Worm (Caenorhabditis elegans) whole organism, L1 larva: ENCODE measurements around the gene egl-21.

Experiments
- lin-15B ChIP-seq: fragments of 150-350 bp; sonication (generic microtip); optimal IDR thresholded peaks from 3 replicates; lab custom pipeline; 2014; ENCODE audit warnings: missing biosample characterization, missing genetic modification characterization
- unc-130 ChIP-seq: fragments of 150-350 bp; optimal IDR thresholded peaks from 2 replicates; lab custom pipeline; 2017; ENCODE audit warnings: missing biosample characterization, missing genetic modification characterization, inconsistent platforms
- unc-62 ChIP-seq: fragments of 150-350 bp; optimal IDR thresholded peaks from 2 replicates; lab custom pipeline; 2014; ENCODE audit warnings: missing biosample characterization, missing genetic modification reagents, missing genetic modification characterization
- zag-1 ChIP-seq: fragments of 150-350 bp; optimal IDR thresholded peaks from 2 replicates; lab custom pipeline; 2014; ENCODE audit warnings: missing biosample characterization, missing genetic modification characterization

DNA sequence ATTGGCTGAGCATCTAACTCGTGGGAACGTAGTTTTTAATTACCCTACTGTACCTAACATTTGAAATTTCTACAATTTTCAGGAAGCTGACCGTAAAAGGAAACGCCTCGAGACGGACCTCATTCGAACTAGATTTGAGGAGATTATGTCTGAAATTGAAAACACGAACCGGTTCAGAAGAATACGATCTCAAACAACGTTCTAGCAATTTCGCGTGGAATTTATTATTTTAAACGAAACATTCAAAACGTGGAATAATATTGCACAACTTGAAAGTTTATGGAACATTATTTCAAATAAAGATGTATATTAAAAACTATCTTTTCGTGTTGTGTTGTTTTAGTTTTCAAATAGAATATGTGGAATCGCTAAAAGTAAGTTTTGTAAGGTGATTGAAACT is 38.1 kb downstream of the egl-21 start, which contains the start of gene F13B12.7:
- no peak for TF ChIP-seq lin-15B (tag; lab: Kevin White, UChicago)
- TF ChIP-seq unc-130 (tag; lab: Kevin White, UChicago): no peak
- no peak for TF ChIP-seq zag-1 (tag; lab: Kevin White, UChicago)
- no peak for TF ChIP-seq unc-62 (GFP tag; lab: Kevin White, UChicago)
